Fruit fly (Drosophila melanogaster): ENCODE data around the gene kto.

Gene kto

DNA sequence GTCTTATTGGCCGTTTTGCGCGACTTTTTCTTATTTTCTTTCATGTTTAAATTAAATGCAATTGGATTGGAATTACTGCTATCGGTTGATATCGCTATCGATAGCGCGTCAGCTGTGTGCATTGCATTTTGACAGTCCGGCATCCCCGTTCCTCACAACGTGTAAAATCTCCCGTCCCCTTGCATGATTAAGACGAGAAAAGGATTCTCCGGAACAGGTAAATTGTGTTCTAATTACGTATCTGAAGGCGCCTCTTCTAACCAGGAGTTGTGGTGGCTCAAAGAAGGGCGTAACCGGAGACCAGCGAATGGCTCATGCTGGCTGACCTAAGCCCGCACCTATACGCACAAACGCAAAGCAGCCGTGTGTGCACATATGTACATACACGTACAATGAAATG, 29.3 kb upstream of the kto start, which contains the start of the genes CG14104 and Kap-alpha1 (continued):
- TF ChIP-seq pum (GFP tag; optimal IDR thresholded peaks at IDR 0.05) (no peak), Fer3 (tag; optimal IDR thresholded peaks at IDR 0.05) (no peak), YL-1 (GFP tag; optimal IDR thresholded peaks at IDR 0.05) (peak; percentile 57), MESR4 (GFP tag; optimal IDR thresholded peaks at IDR 0.05) (peak; percentile 96), ATbp (GFP tag; optimal IDR thresholded peaks at IDR 0.05) (no peak), her (GFP tag; optimal IDR thresholded peaks at IDR 0.05) (no peak), Vsx1 (GFP tag; optimal IDR thresholded peaks at IDR 0.05) (no peak), trem (tag; optimal IDR thresholded peaks at IDR 0.05) (peak; percentile 52), bbx (GFP tag; IDR thresholded peaks at IDR 0.05; ENCODE audit: partially characterized antibody) (peak; percentile 77), jigr1 (GFP tag; IDR thresholded peaks at IDR 0.05) (no peak), CG11504 (tag; optimal IDR thresholded peaks at IDR 0.05) (no peak), salm (tag; optimal IDR thresholded peaks at IDR 0.05) (no peak), Ssrp (tag; optimal IDR thresholded peaks at IDR 0.05) (no peak), gfzf (GFP tag; optimal IDR thresholded peaks at IDR 0.05) (peak; percentile 11), CG33557 (GFP tag; optimal IDR thresholded peaks at IDR 0.05) (no peak), gcm (GFP tag; optimal IDR thresholded peaks at IDR 0.05) (peak; percentile 63), esg (GFP tag; conservative IDR thresholded peaks at IDR 0.05) (no peak), dati (GFP tag; IDR thresholded peaks at IDR 0.05) (no peak), CG4424 (GFP tag; optimal IDR thresholded peaks at IDR 0.05) (no peak), CG2875 (GFP tag; optimal IDR thresholded peaks at IDR 0.05) (no peak), gro (GFP tag; optimal IDR thresholded peaks at IDR 0.05) (no peak), CG1529 (GFP tag; optimal IDR thresholded peaks at IDR 0.05) (no peak), Six4 (GFP tag; optimal IDR thresholded peaks at IDR 0.05) (no peak), CG8359 (GFP tag; optimal IDR thresholded peaks at IDR 0.05; ENCODE audit: borderline replicate concordance) (no peak), nom (GFP tag; optimal IDR thresholded peaks at IDR 0.05) (peak; percentile 24), ara (GFP tag; IDR thresholded peaks at IDR 0.05) (no peak), CG10209 (GFP tag; optimal IDR thresholded peaks at IDR 0.05) (no peak), Sin3A (optimal IDR thresholded peaks at IDR 0.05) (peak; percentile 20), Dbx (GFP tag; IDR thresholded peaks at IDR 0.05) (no peak), NC2α (GFP tag; optimal IDR thresholded peaks at IDR 0.05) (no peak), twi (tag; optimal IDR thresholded peaks at IDR 0.05) (no peak), CG6683 (GFP tag; optimal IDR thresholded peaks at IDR 0.05) (no peak), CG3065 (GFP tag; optimal IDR thresholded peaks at IDR 0.05) (no peak), CG13287 (GFP tag; IDR thresholded peaks at IDR 0.05; ENCODE audit: partially characterized antibody) (peak; percentile 79), dmrt99B (tag; optimal IDR thresholded peaks at IDR 0.05) (no peak), kni (GFP tag; optimal IDR thresholded peaks at IDR 0.05) (no peak), CG7745 (tag; optimal IDR thresholded peaks at IDR 0.05) (no peak), CG9609 (GFP tag; optimal IDR thresholded peaks at IDR 0.05) (no peak), nmo (GFP tag; optimal IDR thresholded peaks at IDR 0.05) (no peak), Tbp (GFP tag; optimal IDR thresholded peaks at IDR 0.05) (no peak), crc (GFP tag; optimal IDR thresholded peaks at IDR 0.05) (no peak), Poxn (GFP tag; IDR thresholded peaks at IDR 0.05) (no peak), fd96Cb (tag; optimal IDR thresholded peaks at IDR 0.05) (no peak), Antp (GFP tag; optimal IDR thresholded peaks at IDR 0.05) (no peak), stwl (tag; optimal IDR thresholded peaks at IDR 0.05) (peak; percentile 56), Hr51 (GFP tag; optimal IDR thresholded peaks at IDR 0.05) (no peak), CG9437 (GFP tag; optimal IDR thresholded peaks at IDR 0.05) (no peak)

Data from whole organism, embryonic.